Worm (Caenorhabditis elegans) whole organism, L1 larva: ENCODE data around the gene vha-13.
A peak's percentile ranks its signal among the peaks of the same experiment; 100 is the strongest.

Experiments used
- C04F5.9 ChIP-seq: sonication (generic microtip); optimal IDR thresholded peaks from 2 replicates; lab custom pipeline; 2016; ENCODE audit warnings: missing genetic modification characterization, missing compliant biosample characterization
- C34B4.2 ChIP-seq: sonication (generic microtip); optimal IDR thresholded peaks from 2 replicates; lab custom pipeline; 2017; ENCODE audit warnings: mild to moderate bottlenecking, missing genetic modification characterization, missing compliant biosample characterization
- F16B12.6 ChIP-seq: fragments of 150-350 bp; optimal IDR thresholded peaks from 2 replicates; lab custom pipeline; 2014; ENCODE audit warnings: missing biosample characterization, missing genetic modification characterization
- ceh-82 ChIP-seq, 3 experiments: fragments of 150-350 bp in 1 of 3; sonication (generic microtip) in 2 of 3; optimal IDR thresholded peaks; 2 replicates each; lab custom pipeline; 2014 to 2017; ENCODE audit warnings: missing biosample characterization in 3 of 3, missing genetic modification characterization in 3 of 3
- ces-1 ChIP-seq: fragments of 150-350 bp; optimal IDR thresholded peaks from 2 replicates; lab custom pipeline; 2014; ENCODE audit warnings: missing biosample characterization, missing genetic modification reagents, missing genetic modification characterization
- dpl-1 ChIP-seq, 3 experiments: fragments of 150-350 bp in 2 of 3; sonication (generic microtip) in 1 of 3; optimal IDR thresholded peaks; 2 replicates each; lab custom pipeline; 2014 to 2017; ENCODE audit warnings: missing biosample characterization in 3 of 3, missing genetic modification characterization in 3 of 3, missing genetic modification reagents in 3 of 3
- efl-1 ChIP-seq, 4 experiments: fragments of 150-350 bp; optimal IDR thresholded peaks in 3 of 4; peaks in 1 of 4; 1 replicate in 1 of 4; 2 replicates in 3 of 4; lab custom pipeline; 2014; ENCODE audit warnings: missing biosample characterization in 2 of 4, missing genetic modification characterization in 2 of 4, missing genetic modification reagents in 2 of 4
- egl-13 ChIP-seq: sonication (generic microtip); optimal IDR thresholded peaks from 2 replicates; lab custom pipeline; 2016; ENCODE audit warnings: missing genotype, missing genetic modification reagents, missing genetic modification characterization, missing compliant biosample characterization
- elt-3 ChIP-seq, 6 experiments: fragments of 150-350 bp in 1 of 6; sonication (generic microtip); optimal IDR thresholded peaks; 2 replicates each; lab custom pipeline; 2017 to 2018; ENCODE audit warnings: missing biosample characterization in 6 of 6, missing genetic modification characterization in 6 of 6, inconsistent platforms in 1 of 6
- fkh-10 ChIP-seq: sonication (generic microtip); optimal IDR thresholded peaks from 2 replicates; lab custom pipeline; 2017; ENCODE audit warnings: missing biosample characterization, missing genetic modification reagents, missing genetic modification characterization
- fkh-8 ChIP-seq: sonication (generic microtip); optimal IDR thresholded peaks from 2 replicates; lab custom pipeline; 2016; ENCODE audit warnings: mild to moderate bottlenecking, missing genetic modification characterization, missing compliant biosample characterization
- fos-1 ChIP-seq: fragments of 150-350 bp; optimal IDR thresholded peaks from 2 replicates; lab custom pipeline; 2014; ENCODE audit warnings: missing biosample characterization, missing genetic modification characterization
- hlh-4 ChIP-seq: sonication (generic microtip); optimal IDR thresholded peaks from 2 replicates; lab custom pipeline; 2016; ENCODE audit warnings: mild to moderate bottlenecking, missing genetic modification characterization, missing compliant biosample characterization
- irx-1 ChIP-seq: sonication (generic microtip); optimal IDR thresholded peaks from 2 replicates; lab custom pipeline; 2016; ENCODE audit warnings: missing genetic modification characterization, missing compliant biosample characterization
- isw-1 ChIP-seq: fragments of 200-800 bp; sonication (Bioruptor generic); IDR thresholded peaks from 2 replicates; pipeline ENCODE4 v1.3.6; 2022; ENCODE audit warnings: missing genetic modification characterization, missing compliant biosample characterization
- jun-1 ChIP-seq: fragments of 150-350 bp; optimal IDR thresholded peaks from 2 replicates; lab custom pipeline; 2014; ENCODE audit warnings: missing biosample characterization, missing genetic modification reagents, missing genetic modification characterization
- lin-13 ChIP-seq: fragments of 150-350 bp; optimal IDR thresholded peaks from 2 replicates; lab custom pipeline; 2014; ENCODE audit warnings: missing biosample characterization, missing genetic modification reagents, missing genetic modification characterization
- lin-14 ChIP-seq: fragments of 200-800 bp; sonication (Bioruptor generic); optimal IDR thresholded peaks from 2 replicates; lab custom pipeline; 2018; ENCODE audit warnings: mild to moderate bottlenecking, missing genetic modification characterization, moderate library complexity, missing compliant biosample characterization
- lin-35 ChIP-seq, 2 experiments: fragments of 150-350 bp; optimal IDR thresholded peaks; 2 replicates each; lab custom pipeline; 2014; ENCODE audit warnings: missing biosample characterization in 2 of 2, missing genetic modification characterization in 2 of 2, missing genetic modification reagents in 2 of 2
- mab-9 ChIP-seq: fragments of 200-800 bp; sonication (Bioruptor generic); IDR thresholded peaks from 2 replicates; pipeline ENCODE4 v1.3.6; 2022; ENCODE audit warnings: missing genetic modification reagents, missing genetic modification characterization, missing compliant biosample characterization
- mef-2 ChIP-seq: fragments of 150-350 bp; optimal IDR thresholded peaks from 2 replicates; lab custom pipeline; 2014; ENCODE audit warnings: missing biosample characterization, missing genetic modification characterization
- nhr-11 ChIP-seq: fragments of 150-350 bp; optimal IDR thresholded peaks from 2 replicates; lab custom pipeline; 2014; ENCODE audit warnings: missing biosample characterization, missing genetic modification characterization
- nhr-19 ChIP-seq: fragments of 200-800 bp; sonication (Bioruptor generic); conservative IDR thresholded peaks from 2 replicates; pipeline ENCODE4 v1.3.6; 2022; ENCODE audit warnings: missing genetic modification characterization, missing compliant biosample characterization
- nhr-20 ChIP-seq: sonication (generic microtip); optimal IDR thresholded peaks from 2 replicates; lab custom pipeline; 2016; ENCODE audit warnings: mild to moderate bottlenecking, missing genetic modification characterization, missing compliant biosample characterization
- nhr-28 ChIP-seq: fragments of 150-350 bp; optimal IDR thresholded peaks from 2 replicates; lab custom pipeline; 2014; ENCODE audit warnings: missing biosample characterization, missing genetic modification characterization
- nhr-47 ChIP-seq: sonication (generic microtip); optimal IDR thresholded peaks from 2 replicates; lab custom pipeline; 2016; ENCODE audit warnings: mild to moderate bottlenecking, missing genetic modification characterization, moderate library complexity, missing compliant biosample characterization
- nhr-71 ChIP-seq: sonication (generic microtip); optimal IDR thresholded peaks from 2 replicates; lab custom pipeline; 2016; ENCODE audit warnings: mild to moderate bottlenecking, missing genetic modification characterization, moderate library complexity, missing compliant biosample characterization
- nhr-77 ChIP-seq: fragments of 150-350 bp; optimal IDR thresholded peaks from 2 replicates; lab custom pipeline; 2014; ENCODE audit warnings: missing biosample characterization, missing genetic modification characterization
- nhr-84 ChIP-seq: sonication (generic microtip); optimal IDR thresholded peaks from 2 replicates; lab custom pipeline; 2017; ENCODE audit warnings: missing biosample characterization, missing genetic modification characterization
- nhr-85 ChIP-seq: sonication (generic microtip); peaks from one replicate; lab custom pipeline; 2016; ENCODE audit warnings: missing genetic modification characterization, inconsistent platforms, missing compliant biosample characterization
- nhr-90 ChIP-seq: sonication (generic microtip); optimal IDR thresholded peaks from 2 replicates; lab custom pipeline; 2016; ENCODE audit warnings: mild to moderate bottlenecking, missing genetic modification characterization, missing compliant biosample characterization; ENCODE audit not compliant: poor library complexity
- pax-3 ChIP-seq: fragments of 200-800 bp; sonication (Bioruptor generic); optimal IDR thresholded peaks from 2 replicates; lab custom pipeline; 2018; ENCODE audit warnings: mild to moderate bottlenecking, missing genetic modification characterization, moderate library complexity, missing compliant biosample characterization
- snpc-4 ChIP-seq: fragments of 150-350 bp; optimal IDR thresholded peaks from 2 replicates; lab custom pipeline; 2014; ENCODE audit warnings: missing biosample characterization, missing genetic modification characterization
- snu-23 ChIP-seq: sonication (generic microtip); optimal IDR thresholded peaks from 2 replicates; lab custom pipeline; 2016; ENCODE audit warnings: missing genetic modification characterization, missing compliant biosample characterization
- sup-37 ChIP-seq: fragments of 200-800 bp; sonication (Bioruptor generic); optimal IDR thresholded peaks from 2 replicates; lab custom pipeline; 2018; ENCODE audit warnings: mild to moderate bottlenecking, missing genetic modification characterization, missing compliant biosample characterization
- unc-130 ChIP-seq: fragments of 150-350 bp; optimal IDR thresholded peaks from 2 replicates; lab custom pipeline; 2017; ENCODE audit warnings: missing biosample characterization, missing genetic modification characterization, inconsistent platforms
- unc-98 ChIP-seq: fragments of 200-800 bp; sonication (Bioruptor generic); IDR thresholded peaks from 2 replicates; pipeline ENCODE4 v1.3.6; 2022; ENCODE audit warnings: missing genetic modification characterization, missing compliant biosample characterization
- vab-15 ChIP-seq: sonication (generic microtip); optimal IDR thresholded peaks from 2 replicates; lab custom pipeline; 2017; ENCODE audit warnings: missing genotype, mild to moderate bottlenecking, missing genetic modification characterization, missing compliant biosample characterization
- ztf-4 ChIP-seq: fragments of 150-350 bp; optimal IDR thresholded peaks from 2 replicates; lab custom pipeline; 2014; ENCODE audit warnings: missing biosample characterization, missing genetic modification characterization

Gene vha-13

ce11 chrV:14361973-14362372 lies 10.5 kb downstream of the vha-13 start:
- TF ChIP-seq fos-1 (tag; lab: Kevin White, UChicago), result no peak
- TF ChIP-seq C04F5.9 (tag; lab: Kevin White, UChicago), result no peak
- TF ChIP-seq unc-130 (tag; lab: Kevin White, UChicago), result no peak
- TF ChIP-seq nhr-71 (tag; lab: Kevin White, UChicago), result no peak
- no peak for TF ChIP-seq mab-9 (GFP tag; lab: Robert Waterston, UW)
- no peak for TF ChIP-seq unc-98
- no peak for TF ChIP-seq nhr-47 (tag; lab: Kevin White, UChicago)
- TF ChIP-seq egl-13 (tag; lab: Kevin White, UChicago), result no peak
- no peak for TF ChIP-seq ces-1
- no peak for TF ChIP-seq elt-3 (tag; optimal IDR thresholded peaks at IDR 0.05; lab: Kevin White, UChicago)
- TF ChIP-seq C34B4.2, result no peak
- TF ChIP-seq nhr-84 (tag; lab: Kevin White, UChicago), result no peak
- no peak for TF ChIP-seq isw-1 (GFP tag; lab: Robert Waterston, UW)
- TF ChIP-seq irx-1 (tag; lab: Kevin White, UChicago), result no peak
- TF ChIP-seq mef-2 (tag; lab: Kevin White, UChicago), result no peak

- TF ChIP-seq dpl-1 (GFP tag; optimal IDR thresholded peaks at IDR 0.05; lab: Kevin White, UChicago) (no peak), nhr-28 (tag; lab: Kevin White, UChicago) (no peak), nhr-47 (tag; lab: Kevin White, UChicago) (no peak), nhr-85 (tag; lab: Kevin White, UChicago) (no peak), pax-3 (tag; lab: Kevin White, UChicago) (no peak), snu-23 (GFP tag; lab: Kevin White, UChicago) (no peak), nhr-20 (tag; lab: Kevin White, UChicago) (no peak), nhr-19 (GFP tag; lab: Robert Waterston, UW) (no peak), isw-1 (GFP tag; lab: Robert Waterston, UW) (no peak), C34B4.2 (no peak), ztf-4 (tag; lab: Kevin White, UChicago) (no peak), lin-35 (GFP tag; optimal IDR thresholded peaks at IDR 0.05; lab: Kevin White, UChicago) (no peak), nhr-77 (no peak), F16B12.6 (tag; lab: Kevin White, UChicago) (no peak), snpc-4 (tag; lab: Kevin White, UChicago) (no peak), lin-13 (GFP tag; lab: Kevin White, UChicago) (no peak), nhr-11 (tag; lab: Kevin White, UChicago) (no peak)
Measured at ce11 chrV:14364586-14365248, 13.2 kb downstream of the vha-13 start.

ce11 chrV:14366487-14366962 lies 15.0 kb downstream of the vha-13 start:
- peak; percentile 66 for TF ChIP-seq lin-14 (GFP tag; lab: Kevin White, UChicago)
- TF ChIP-seq fkh-10 (GFP tag; lab: Kevin White, UChicago), result peak; percentile 66
- peak; percentile 60 for TF ChIP-seq jun-1 (tag; lab: Kevin White, UChicago)
- TF ChIP-seq sup-37 (GFP tag; lab: Kevin White, UChicago), result no peak
- no peak for TF ChIP-seq nhr-77
- TF ChIP-seq nhr-47 (tag; lab: Kevin White, UChicago), result peak; percentile 31
- no peak for TF ChIP-seq efl-1 (optimal IDR thresholded peaks at IDR 0.05; lab: Kevin White, UChicago)
- TF ChIP-seq efl-1 (GFP tag; optimal IDR thresholded peaks at IDR 0.05 in 1 of 2; lab: Kevin White, UChicago), result no peak
- no peak for TF ChIP-seq vab-15 (tag; lab: Kevin White, UChicago)
- TF ChIP-seq lin-35 (GFP tag; optimal IDR thresholded peaks at IDR 0.05; lab: Kevin White, UChicago), result peak in 1 of 2 experiments; percentile 2
- peak; percentile 7 for TF ChIP-seq fkh-8 (tag; lab: Kevin White, UChicago)
- TF ChIP-seq hlh-4 (tag; lab: Kevin White, UChicago), result no peak
- peak; percentile 41 for TF ChIP-seq pax-3 (tag; lab: Kevin White, UChicago)
- no peak for TF ChIP-seq isw-1 (GFP tag; lab: Robert Waterston, UW)
- no peak for TF ChIP-seq nhr-90 (tag; lab: Kevin White, UChicago)
- TF ChIP-seq ceh-82 (tag; optimal IDR thresholded peaks at IDR 0.05; lab: Kevin White, UChicago), result peak in 1 of 3 experiments; percentile 18
- no peak for TF ChIP-seq mef-2 (tag; lab: Kevin White, UChicago)
